Fruit fly (Drosophila melanogaster) whole organism, embryonic: Measurements from ENCODE around the gene Tre1.

Experiments
- Abd-B ChIP-seq: fragments of 200-800 bp; sonication (Bioruptor generic); optimal IDR thresholded peaks from 2 replicates; lab custom pipeline; 2018; ENCODE audit warnings: missing biosample characterization, mild to moderate bottlenecking, missing genetic modification characterization, moderate library complexity
- B-H2 ChIP-seq: fragments of 200-800 bp; sonication (Bioruptor generic); optimal IDR thresholded peaks from 2 replicates; lab custom pipeline; 2018; ENCODE audit warnings: missing biosample characterization, mild to moderate bottlenecking, missing genetic modification characterization
- CG10147 ChIP-seq: fragments of 200-800 bp; sonication (Bioruptor generic); optimal IDR thresholded peaks from 2 replicates; lab custom pipeline; 2019; ENCODE audit warnings: missing biosample characterization, mild to moderate bottlenecking, missing genetic modification characterization, moderate library complexity
- CG11398 ChIP-seq: fragments of 200-800 bp; sonication (Bioruptor generic); optimal IDR thresholded peaks from 2 replicates; lab custom pipeline; 2016; ENCODE audit warnings: missing biosample characterization, missing genetic modification characterization
- CG13296 ChIP-seq: fragments of 200-800 bp; sonication (Bioruptor generic); optimal IDR thresholded peaks from 3 replicates; lab custom pipeline; 2018; ENCODE audit warnings: missing biosample characterization, mild to moderate bottlenecking, missing genetic modification characterization
- CG13424 ChIP-seq: fragments of 200-800 bp; sonication (Bioruptor generic); optimal IDR thresholded peaks from 2 replicates; lab custom pipeline; 2019; ENCODE audit warnings: missing biosample characterization, mild to moderate bottlenecking, missing genetic modification characterization, moderate library complexity
- CG14965 ChIP-seq: fragments of 200-800 bp; sonication (Bioruptor generic); optimal IDR thresholded peaks from 2 replicates; lab custom pipeline; 2016; ENCODE audit warnings: missing biosample characterization, missing genetic modification characterization, borderline replicate concordance
- CG16779 ChIP-seq: fragments of 200-800 bp; sonication (Bioruptor generic); IDR thresholded peaks from 2 replicates; pipeline ENCODE4 v1.3.6; 2022; ENCODE audit warnings: missing biosample characterization, missing genetic modification characterization
- CG16815 ChIP-seq: fragments of 200-800 bp; sonication (Bioruptor generic); optimal IDR thresholded peaks from 3 replicates; lab custom pipeline; 2017; ENCODE audit warnings: missing biosample characterization, mild to moderate bottlenecking, missing genetic modification characterization
- CG17802 ChIP-seq: fragments of 200-800 bp; sonication (Bioruptor generic); optimal IDR thresholded peaks from 2 replicates; lab custom pipeline; 2018; ENCODE audit warnings: missing biosample characterization, mild to moderate bottlenecking, missing genetic modification characterization, moderate library complexity
- CG18476 ChIP-seq: fragments of 200-800 bp; sonication (Bioruptor generic); optimal IDR thresholded peaks from 2 replicates; lab custom pipeline; 2016; ENCODE audit warnings: missing biosample characterization, mild to moderate bottlenecking, missing genetic modification characterization
- CG31388 ChIP-seq: fragments of 200-800 bp; sonication (Bioruptor generic); optimal IDR thresholded peaks from 2 replicates; lab custom pipeline; 2016; ENCODE audit warnings: missing biosample characterization, missing genetic modification characterization
- CG3281 ChIP-seq: fragments of 200-800 bp; sonication (Bioruptor generic); optimal IDR thresholded peaks from 3 replicates; lab custom pipeline; 2017; ENCODE audit warnings: missing biosample characterization, mild to moderate bottlenecking, missing genetic modification characterization
- CG43689 ChIP-seq: fragments of 200-800 bp; sonication (Bioruptor generic); IDR thresholded peaks from 2 replicates; pipeline ENCODE4 v1.3.6; 2022; ENCODE audit warnings: missing biosample characterization, missing genetic modification characterization
- CG6765 ChIP-seq: fragments of 200-800 bp; sonication (Bioruptor generic); optimal IDR thresholded peaks from 3 replicates; lab custom pipeline; 2017; ENCODE audit warnings: missing biosample characterization, mild to moderate bottlenecking, missing genetic modification characterization
- CG8089 ChIP-seq: fragments of 200-800 bp; sonication (Bioruptor generic); optimal IDR thresholded peaks from 3 replicates; lab custom pipeline; 2016; ENCODE audit warnings: missing biosample characterization, missing genetic modification characterization
- CkIIα-i1 ChIP-seq: fragments of 200-800 bp; sonication (Bioruptor generic); IDR thresholded peaks from 2 replicates; pipeline ENCODE4 v1.3.6; 2022; ENCODE audit warnings: missing biosample characterization, missing genetic modification characterization
- D19A ChIP-seq: fragments of 200-800 bp; optimal IDR thresholded peaks from 3 replicates; lab custom pipeline; 2019; ENCODE audit warnings: missing biosample characterization, mild to moderate bottlenecking, missing genetic modification characterization, moderate library complexity
- Dbx ChIP-seq: fragments of 200-800 bp; sonication (Bioruptor generic); IDR thresholded peaks from 3 replicates; pipeline ENCODE4 v1.3.6; 2022; ENCODE audit warnings: missing biosample characterization, missing genetic modification characterization
- Deaf1 ChIP-seq: fragments of 200-800 bp; optimal IDR thresholded peaks from 3 replicates; lab custom pipeline; 2019; ENCODE audit warnings: missing biosample characterization, mild to moderate bottlenecking, missing genetic modification characterization, moderate library complexity
- Eip74EF ChIP-seq, 2 experiments: fragments of 200-800 bp in 1 of 2; fragments of >200 bp in 1 of 2; sonication (Bioruptor generic) in 1 of 2; optimal IDR thresholded peaks; 2 replicates each; lab custom pipeline; 2017 to 2019; ENCODE audit warnings: missing biosample characterization in 2 of 2, missing genetic modification characterization in 2 of 2, mild to moderate bottlenecking in 1 of 2, moderate library complexity in 1 of 2
- Mrtf ChIP-seq: fragments of 200-800 bp; sonication (Bioruptor generic); IDR thresholded peaks from 3 replicates; pipeline ENCODE4 v1.3.6; 2022; ENCODE audit warnings: missing biosample characterization, missing genetic modification characterization
- NC2β ChIP-seq: fragments of 200-800 bp; sonication (Bioruptor generic); optimal IDR thresholded peaks from 2 replicates; lab custom pipeline; 2016; ENCODE audit warnings: missing biosample characterization, missing genetic modification characterization
- Nf-YA ChIP-seq: fragments of 200-800 bp; sonication (Bioruptor generic); IDR thresholded peaks from 2 replicates; pipeline ENCODE4 v1.3.6; 2022; ENCODE audit warnings: missing biosample characterization, missing genetic modification characterization
- Opbp ChIP-seq: fragments of 200-800 bp; sonication (Bioruptor generic); IDR thresholded peaks from 3 replicates; pipeline ENCODE4 v1.3.6; 2022; ENCODE audit warnings: missing biosample characterization, missing genetic modification characterization; ENCODE audit not compliant: partially characterized antibody
- Optix ChIP-seq: fragments of 200-800 bp; sonication (Bioruptor generic); IDR thresholded peaks from 3 replicates; pipeline ENCODE4 v1.3.6; 2022; ENCODE audit warnings: missing biosample characterization, missing genetic modification characterization
- PHDP ChIP-seq: fragments of 200-800 bp; sonication (Bioruptor generic); optimal IDR thresholded peaks from 3 replicates; lab custom pipeline; 2018; ENCODE audit warnings: missing biosample characterization, mild to moderate bottlenecking, missing genetic modification characterization, moderate library complexity
- Spps ChIP-seq: fragments of 200-800 bp; sonication (Bioruptor generic); optimal IDR thresholded peaks from 2 replicates; lab custom pipeline; 2018; ENCODE audit warnings: missing biosample characterization, mild to moderate bottlenecking, missing genetic modification characterization
- Usf ChIP-seq: fragments of 200-800 bp; sonication (Bioruptor generic); optimal IDR thresholded peaks from 2 replicates; lab custom pipeline; 2017; ENCODE audit warnings: missing genotype, missing biosample characterization, missing genetic modification characterization
- Xrp1 ChIP-seq: fragments of 200-800 bp; sonication (Bioruptor generic); IDR thresholded peaks from 2 replicates; pipeline ENCODE4 v1.3.6; 2022; ENCODE audit warnings: missing biosample characterization, missing genetic modification characterization
- amos ChIP-seq: fragments of 200-800 bp; sonication (Bioruptor generic); IDR thresholded peaks from 2 replicates; pipeline ENCODE4 v1.3.6; 2022; ENCODE audit warnings: missing biosample characterization, missing genetic modification characterization; ENCODE audit not compliant: partially characterized antibody
- bsh ChIP-seq, 2 experiments: fragments of 200-800 bp; sonication (Bioruptor generic); optimal IDR thresholded peaks; 2 replicates each; lab custom pipeline; 2017 to 2018; ENCODE audit warnings: mild to moderate bottlenecking in 2 of 2, missing biosample characterization in 2 of 2, missing genetic modification characterization in 2 of 2, moderate library complexity in 1 of 2
- cas ChIP-seq: fragments of 200-800 bp; sonication (Bioruptor generic); IDR thresholded peaks from 2 replicates; pipeline ENCODE4 v1.3.6; 2022; ENCODE audit warnings: missing biosample characterization, missing genetic modification characterization
- cg ChIP-seq: fragments of 200-800 bp; sonication (Bioruptor generic); optimal IDR thresholded peaks from 3 replicates; lab custom pipeline; 2019; ENCODE audit warnings: missing biosample characterization, mild to moderate bottlenecking, missing genetic modification characterization, moderate library complexity
- chn ChIP-seq: fragments of 200-800 bp; sonication (Bioruptor generic); optimal IDR thresholded peaks from 2 replicates; lab custom pipeline; 2016; ENCODE audit warnings: missing biosample characterization, missing genetic modification characterization
- grau ChIP-seq: fragments of 200-800 bp; optimal IDR thresholded peaks from 3 replicates; lab custom pipeline; 2019; ENCODE audit warnings: missing biosample characterization, mild to moderate bottlenecking, missing genetic modification characterization, moderate library complexity
- gsb ChIP-seq: fragments of 200-800 bp; sonication (Bioruptor generic); IDR thresholded peaks from 2 replicates; pipeline ENCODE4 v1.3.6; 2022; ENCODE audit warnings: missing biosample characterization, missing genetic modification characterization
- ken ChIP-seq: fragments of 200-800 bp; sonication (Bioruptor generic); IDR thresholded peaks from 3 replicates; pipeline ENCODE4 v1.3.6; 2022; ENCODE audit warnings: missing biosample characterization, missing genetic modification characterization
- kni ChIP-seq: fragments of 200-800 bp; sonication (Bioruptor generic); optimal IDR thresholded peaks from 3 replicates; lab custom pipeline; 2017; ENCODE audit warnings: mild to moderate bottlenecking, missing biosample characterization, missing genetic modification reagents, missing genetic modification characterization
- nom ChIP-seq: fragments of 200-800 bp; sonication (Bioruptor generic); optimal IDR thresholded peaks from 2 replicates; lab custom pipeline; 2017; ENCODE audit warnings: missing biosample characterization, missing genetic modification characterization, mild to moderate bottlenecking, moderate library complexity, missing genetic modification reagents
- sc ChIP-seq, 3 experiments: fragments of >200 bp in 2 of 3; fragments of 200-800 bp in 1 of 3; sonication (Bioruptor generic) in 1 of 3; optimal IDR thresholded peaks; 2 replicates in 2 of 3; 3 replicates in 1 of 3; lab custom pipeline; 2017; ENCODE audit warnings: mild to moderate bottlenecking in 1 of 3, missing biosample characterization in 1 of 3, missing genetic modification characterization in 1 of 3, missing genetic modification reagents in 1 of 3
- seq ChIP-seq: fragments of 200-800 bp; sonication (Bioruptor generic); IDR thresholded peaks from 2 replicates; pipeline ENCODE4 v1.3.6; 2022; ENCODE audit warnings: missing biosample characterization, missing genetic modification characterization
- shn ChIP-seq: fragments of 200-800 bp; sonication (Bioruptor generic); optimal IDR thresholded peaks from 3 replicates; lab custom pipeline; 2016; ENCODE audit warnings: missing biosample characterization, missing genetic modification characterization
- tin ChIP-seq: fragments of 200-800 bp; sonication (Bioruptor generic); optimal IDR thresholded peaks from 3 replicates; lab custom pipeline; 2016; ENCODE audit warnings: missing biosample characterization, missing genetic modification characterization
- tna ChIP-seq: fragments of 200-800 bp; sonication (Bioruptor generic); IDR thresholded peaks from 2 replicates; pipeline ENCODE4 v1.3.6; 2022; ENCODE audit warnings: missing biosample characterization, missing genetic modification characterization; ENCODE audit not compliant: partially characterized antibody
- toy ChIP-seq: fragments of 200-800 bp; sonication (Bioruptor generic); IDR thresholded peaks from 2 replicates; pipeline ENCODE4 v1.3.6; 2022; ENCODE audit warnings: missing biosample characterization, missing genetic modification characterization
- trh ChIP-seq: fragments of 200-800 bp; sonication (Bioruptor generic); optimal IDR thresholded peaks from 2 replicates; lab custom pipeline; 2016; ENCODE audit warnings: missing biosample characterization, missing genetic modification characterization
- zen ChIP-seq: fragments of 200-800 bp; sonication (Bioruptor generic); optimal IDR thresholded peaks from 3 replicates; lab custom pipeline; 2018; ENCODE audit warnings: missing biosample characterization, mild to moderate bottlenecking, missing genetic modification characterization, moderate library complexity
- zfh1 ChIP-seq: fragments of 200-800 bp; sonication (Bioruptor generic); IDR thresholded peaks from 3 replicates; pipeline ENCODE4 v1.3.6; 2022; ENCODE audit warnings: missing biosample characterization, missing genetic modification characterization

The Tre1 gene

dm6 chrX:5696436-5697022, 16.8 kb upstream of the Tre1 start (continued):
- peak; percentile 89 for TF ChIP-seq CkIIα-i1 (GFP tag; lab: Robert Waterston, UW)
- TF ChIP-seq Eip74EF (GFP tag; optimal IDR thresholded peaks at IDR 0.05; lab: Kevin White, UChicago), result peak in 1 of 2 experiments; percentile 89
- no peak for TF ChIP-seq sc (optimal IDR thresholded peaks at IDR 0.05; lab: Kevin White, UChicago)
- peak; percentile 68 for TF ChIP-seq sc (GFP tag; optimal IDR thresholded peaks at IDR 0.05; lab: Kevin White, UChicago)
- peak; percentile 96 for TF ChIP-seq Optix (GFP tag; lab: Robert Waterston, UW)
- TF ChIP-seq PHDP, result peak; percentile 89
- TF ChIP-seq CG17802 (tag; lab: Kevin White, UChicago), result peak; percentile 85
- peak; percentile 96 for TF ChIP-seq shn (GFP tag; lab: Kevin White, UChicago)
- peak; percentile 94 for TF ChIP-seq CG13296 (GFP tag; lab: Kevin White, UChicago)
- peak; percentile 87 for TF ChIP-seq gsb (GFP tag; lab: Robert Waterston, UW)
- TF ChIP-seq CG16815 (GFP tag; lab: Kevin White, UChicago), result peak; percentile 96
- no peak for TF ChIP-seq tna (GFP tag; lab: Robert Waterston, UW)
- TF ChIP-seq Spps (tag; lab: Kevin White, UChicago), result peak; percentile 72
- TF ChIP-seq nom (GFP tag; lab: Kevin White, UChicago), result peak; percentile 97
- peak; percentile 87 for TF ChIP-seq kni
- peak; percentile 98 for TF ChIP-seq CG8089
- TF ChIP-seq cas (GFP tag; lab: Robert Waterston, UW), result peak; percentile 75
- TF ChIP-seq CG43689 (GFP tag; lab: Robert Waterston, UW), result peak; percentile 94
- TF ChIP-seq CG18476 (GFP tag; lab: Kevin White, UChicago), result peak; percentile 96
- peak; percentile 91 to 94 for TF ChIP-seq bsh (GFP tag; optimal IDR thresholded peaks at IDR 0.05; lab: Kevin White, UChicago)
- peak; percentile 98 for TF ChIP-seq zfh1 (GFP tag; lab: Robert Waterston, UW)
- peak; percentile 95 for TF ChIP-seq CG13424 (tag; lab: Kevin White, UChicago)
- TF ChIP-seq CG6765 (GFP tag; lab: Kevin White, UChicago), result peak; percentile 69
- no peak for TF ChIP-seq amos (GFP tag; lab: Robert Waterston, UW)
- peak; percentile 95 for TF ChIP-seq zen (tag; lab: Kevin White, UChicago)
- TF ChIP-seq Nf-YA (GFP tag; lab: Robert Waterston, UW), result peak; percentile 90
- peak; percentile 88 for TF ChIP-seq CG3281 (GFP tag; lab: Kevin White, UChicago)
- TF ChIP-seq Xrp1 (GFP tag; lab: Robert Waterston, UW), result peak; percentile 98
- peak; percentile 97 for TF ChIP-seq chn (GFP tag; lab: Kevin White, UChicago)
- peak; percentile 96 for TF ChIP-seq NC2β
- peak; percentile 58; the same call in 1 of the 2 replicates for TF ChIP-seq toy
- TF ChIP-seq CG14965 (GFP tag; lab: Kevin White, UChicago), result peak; percentile 92
- peak; percentile 83 for TF ChIP-seq CG10147
- peak; percentile 92 for TF ChIP-seq CG31388 (GFP tag; lab: Kevin White, UChicago)
- TF ChIP-seq grau (tag; lab: Kevin White, UChicago), result peak; percentile 66
- TF ChIP-seq Abd-B, result peak; percentile 91
- peak; percentile 82 for TF ChIP-seq cg (GFP tag; lab: Kevin White, UChicago)
- TF ChIP-seq ken (GFP tag; lab: Robert Waterston, UW), result peak; percentile 97
- peak; percentile 92 for TF ChIP-seq Usf (GFP tag; lab: Kevin White, UChicago)
- peak; percentile 97 for TF ChIP-seq CG11398 (GFP tag; lab: Kevin White, UChicago)
- peak; percentile 90 for TF ChIP-seq Dbx (GFP tag; lab: Robert Waterston, UW)
- peak; percentile 69 for TF ChIP-seq D19A (tag; lab: Kevin White, UChicago)
- peak; percentile 98 for TF ChIP-seq tin (GFP tag; lab: Kevin White, UChicago)
- peak; percentile 97 for TF ChIP-seq Mrtf (GFP tag; lab: Robert Waterston, UW)
- no peak for TF ChIP-seq Opbp (GFP tag; lab: Robert Waterston, UW)
- TF ChIP-seq B-H2 (GFP tag; lab: Kevin White, UChicago), result peak; percentile 79
- TF ChIP-seq seq, result peak; percentile 94
- TF ChIP-seq Deaf1, result peak; percentile 42
- TF ChIP-seq CG16779, result peak; percentile 93
- TF ChIP-seq trh, result peak; percentile 90
